Worm (Caenorhabditis elegans) whole organism, L2 larva: ENCODE measurements around the gene F59B2.13.

Experiments
- C34F6.9 ChIP-seq: fragments of 150-350 bp; optimal IDR thresholded peaks from 2 replicates; lab custom pipeline; 2014; ENCODE audit warnings: missing biosample characterization, missing genetic modification characterization
- F13H6.1 ChIP-seq: sonication (generic microtip); optimal IDR thresholded peaks from 2 replicates; lab custom pipeline; 2016; ENCODE audit warnings: missing genetic modification characterization, missing compliant biosample characterization
- R02D3.7 ChIP-seq: fragments of 150-350 bp; optimal IDR thresholded peaks from 2 replicates; lab custom pipeline; 2014; ENCODE audit warnings: missing biosample characterization, missing genetic modification characterization
- Y55F3AM.14 ChIP-seq: fragments of 200-800 bp; sonication (Bioruptor generic); optimal IDR thresholded peaks from 2 replicates; lab custom pipeline; 2018; ENCODE audit warnings: mild to moderate bottlenecking, missing genetic modification characterization, missing compliant biosample characterization
- ZK546.5 ChIP-seq: sonication (generic microtip); optimal IDR thresholded peaks from 2 replicates; lab custom pipeline; 2017; ENCODE audit warnings: missing biosample characterization, missing genetic modification characterization
- alr-1 ChIP-seq: fragments of 150-350 bp; optimal IDR thresholded peaks from 2 replicates; lab custom pipeline; 2014; ENCODE audit warnings: missing biosample characterization, missing genetic modification characterization
- aly-2 ChIP-seq: fragments of 150-350 bp; optimal IDR thresholded peaks from 2 replicates; lab custom pipeline; 2014; ENCODE audit warnings: missing biosample characterization, missing genetic modification characterization
- ama-1 ChIP-seq: fragments of 150-350 bp; optimal IDR thresholded peaks from 2 replicates; lab custom pipeline; 2018; ENCODE audit warnings: inconsistent platforms
- blmp-1 ChIP-seq: sonication (generic microtip); optimal IDR thresholded peaks from 2 replicates; lab custom pipeline; 2017; ENCODE audit warnings: missing genetic modification characterization, mild to moderate bottlenecking, missing compliant biosample characterization, antibody characterized with exemption, moderate library complexity; ENCODE audit not compliant: insufficient read depth
- ceh-16 ChIP-seq: fragments of 150-350 bp; optimal IDR thresholded peaks from 2 replicates; lab custom pipeline; 2014; ENCODE audit warnings: missing biosample characterization, missing genetic modification characterization
- ceh-82 ChIP-seq: fragments of 150-350 bp; optimal IDR thresholded peaks from 2 replicates; lab custom pipeline; 2014; ENCODE audit warnings: missing biosample characterization, missing genetic modification characterization
- crh-2 ChIP-seq: sonication (generic microtip); optimal IDR thresholded peaks from 2 replicates; lab custom pipeline; 2017; ENCODE audit warnings: missing biosample characterization, missing genetic modification characterization
- dmd-4 ChIP-seq: sonication (generic microtip); optimal IDR thresholded peaks from 2 replicates; lab custom pipeline; 2017; ENCODE audit warnings: missing biosample characterization, missing genetic modification characterization
- elt-1 ChIP-seq: fragments of 150-350 bp; optimal IDR thresholded peaks from 2 replicates; lab custom pipeline; 2014; ENCODE audit warnings: missing biosample characterization, missing genetic modification characterization
- fos-1 ChIP-seq: fragments of 150-350 bp; optimal IDR thresholded peaks from 2 replicates; lab custom pipeline; 2014; ENCODE audit warnings: missing biosample characterization, missing genetic modification characterization
- gmeb-1 ChIP-seq: fragments of 150-350 bp; optimal IDR thresholded peaks from 2 replicates; lab custom pipeline; 2014; ENCODE audit warnings: missing biosample characterization, missing genetic modification characterization
- lin-11 ChIP-seq: fragments of 150-350 bp; sonication (generic microtip); optimal IDR thresholded peaks from 2 replicates; lab custom pipeline; 2014; ENCODE audit warnings: missing biosample characterization, missing genetic modification characterization, inconsistent platforms, mixed read lengths
- lin-13 ChIP-seq: fragments of 150-350 bp; optimal IDR thresholded peaks from 2 replicates; lab custom pipeline; 2014; ENCODE audit warnings: missing biosample characterization, missing genetic modification reagents, missing genetic modification characterization
- lin-39 ChIP-seq: fragments of 150-350 bp; optimal IDR thresholded peaks from 2 replicates; lab custom pipeline; 2014; ENCODE audit warnings: missing biosample characterization, missing genetic modification reagents, missing genetic modification characterization
- lsy-2 ChIP-seq, 2 experiments: fragments of 150-350 bp in 1 of 2; sonication (generic microtip) in 1 of 2; optimal IDR thresholded peaks; 2 replicates each; lab custom pipeline; 2014 to 2017; ENCODE audit warnings: missing biosample characterization in 2 of 2, missing genetic modification characterization in 2 of 2
- mab-5 ChIP-seq: fragments of 150-350 bp; optimal IDR thresholded peaks from 2 replicates; lab custom pipeline; 2014; ENCODE audit warnings: missing biosample characterization, missing genetic modification characterization
- mbf-1 ChIP-seq: sonication (generic microtip); optimal IDR thresholded peaks from 2 replicates; lab custom pipeline; 2017; ENCODE audit warnings: missing biosample characterization, missing genetic modification characterization
- mdl-1 ChIP-seq, 2 experiments: fragments of 150-350 bp in 1 of 2; sonication (generic microtip) in 1 of 2; optimal IDR thresholded peaks; 2 replicates each; lab custom pipeline; 2017; ENCODE audit warnings: missing biosample characterization in 2 of 2, missing genetic modification characterization in 2 of 2
- nhr-10 ChIP-seq: sonication (generic microtip); optimal IDR thresholded peaks from 2 replicates; lab custom pipeline; 2017; ENCODE audit warnings: missing biosample characterization, missing genetic modification characterization
- nhr-11 ChIP-seq: fragments of 150-350 bp; optimal IDR thresholded peaks from 2 replicates; lab custom pipeline; 2014; ENCODE audit warnings: missing biosample characterization, missing genetic modification characterization
- nhr-12 ChIP-seq: fragments of 150-350 bp; optimal IDR thresholded peaks from 2 replicates; lab custom pipeline; 2014; ENCODE audit warnings: missing biosample characterization, missing genetic modification characterization
- nhr-129 ChIP-seq: fragments of 150-350 bp; optimal IDR thresholded peaks from 2 replicates; lab custom pipeline; 2014; ENCODE audit warnings: missing biosample characterization, missing genetic modification characterization
- nhr-21 ChIP-seq: fragments of 150-350 bp; optimal IDR thresholded peaks from 2 replicates; lab custom pipeline; 2014; ENCODE audit warnings: missing biosample characterization, missing genetic modification characterization
- nhr-237 ChIP-seq: fragments of 150-350 bp; optimal IDR thresholded peaks from 2 replicates; lab custom pipeline; 2014; ENCODE audit warnings: missing biosample characterization, missing genetic modification characterization
- nhr-25 ChIP-seq: fragments of 150-350 bp; sonication (generic microtip); optimal IDR thresholded peaks from 3 replicates; lab custom pipeline; 2014; ENCODE audit warnings: missing biosample characterization, missing genetic modification characterization
- nhr-6 ChIP-seq: fragments of 150-350 bp; optimal IDR thresholded peaks from 2 replicates; lab custom pipeline; 2014; ENCODE audit warnings: missing biosample characterization, missing genetic modification characterization
- nhr-77 ChIP-seq: fragments of 150-350 bp; optimal IDR thresholded peaks from 2 replicates; lab custom pipeline; 2014; ENCODE audit warnings: missing biosample characterization, missing genetic modification characterization
- sem-4 ChIP-seq: fragments of 150-350 bp; optimal IDR thresholded peaks from 2 replicates; lab custom pipeline; 2014; ENCODE audit warnings: missing biosample characterization, missing genetic modification reagents, missing genetic modification characterization
- skn-1 ChIP-seq: sonication (generic microtip); optimal IDR thresholded peaks from 2 replicates; lab custom pipeline; 2017; ENCODE audit warnings: missing biosample characterization, missing genetic modification characterization
- sma-3 ChIP-seq: sonication (generic microtip); optimal IDR thresholded peaks from 2 replicates; lab custom pipeline; 2016; ENCODE audit warnings: missing genetic modification reagents, missing genetic modification characterization, missing compliant biosample characterization
- sma-9 ChIP-seq, 2 experiments: fragments of 150-350 bp in 1 of 2; sonication (generic microtip) in 1 of 2; optimal IDR thresholded peaks; 2 replicates each; lab custom pipeline; 2014 to 2016; ENCODE audit warnings: missing genetic modification characterization in 2 of 2, mild to moderate bottlenecking in 1 of 2, missing biosample characterization in 1 of 2, missing compliant biosample characterization in 1 of 2, missing genetic modification reagents in 1 of 2, moderate library complexity in 1 of 2
- snpc-4 ChIP-seq: fragments of 150-350 bp; optimal IDR thresholded peaks from 2 replicates; lab custom pipeline; 2014; ENCODE audit warnings: missing biosample characterization, missing genetic modification characterization
- unc-39 ChIP-seq: fragments of 150-350 bp; optimal IDR thresholded peaks from 2 replicates; lab custom pipeline; 2014; ENCODE audit warnings: missing biosample characterization, missing genetic modification characterization
- unc-55 ChIP-seq: fragments of 150-350 bp; sonication (generic microtip); optimal IDR thresholded peaks from 3 replicates; lab custom pipeline; 2014; ENCODE audit warnings: missing biosample characterization, missing genetic modification reagents, missing genetic modification characterization
- unc-62 ChIP-seq: fragments of 150-350 bp; optimal IDR thresholded peaks from 2 replicates; lab custom pipeline; 2014; ENCODE audit warnings: missing biosample characterization, missing genetic modification reagents, missing genetic modification characterization
- zag-1 ChIP-seq: fragments of 150-350 bp; optimal IDR thresholded peaks from 2 replicates; lab custom pipeline; 2014; ENCODE audit warnings: missing biosample characterization, missing genetic modification characterization
- ztf-1 ChIP-seq: fragments of 200-800 bp; sonication (Bioruptor generic); conservative IDR thresholded peaks from 2 replicates; pipeline ENCODE4 v1.3.6; 2022; ENCODE audit warnings: missing genetic modification characterization, missing compliant biosample characterization
- ztf-4 ChIP-seq: fragments of 150-350 bp; optimal IDR thresholded peaks from 2 replicates; lab custom pipeline; 2014; ENCODE audit warnings: missing biosample characterization, missing genetic modification characterization

Gene F59B2.13

ce11 chrIII:9053740-9054252, 26.9 kb upstream of the F59B2.13 start, which contains the start of gene R107.5 (continued):
- peak; percentile 90 for TF ChIP-seq blmp-1 (tag; lab: Kevin White, UChicago)
- peak; percentile 88 to 96 for TF ChIP-seq mdl-1 (tag; optimal IDR thresholded peaks at IDR 0.05; lab: Kevin White, UChicago)
- TF ChIP-seq, all 48 proteins: peak for 30

ce11 chrIII:9053263-9053662, 26.4 kb upstream of the F59B2.13 start:
- no peak for TF ChIP-seq ztf-1
- no peak for TF ChIP-seq nhr-21 (tag; lab: Kevin White, UChicago)
- peak; percentile 7 for TF ChIP-seq nhr-25 (tag; lab: Kevin White, UChicago)
- TF ChIP-seq lsy-2 (tag; optimal IDR thresholded peaks at IDR 0.05; lab: Kevin White, UChicago), result no peak
- TF ChIP-seq lin-11 (tag; lab: Kevin White, UChicago), result no peak
- peak; percentile 77 for TF ChIP-seq ama-1 (lab: Kevin White, UChicago)
- no peak for TF ChIP-seq dmd-4 (tag; lab: Kevin White, UChicago)

ce11 chrIII:9052371-9052978, 25.6 kb upstream of the F59B2.13 start:
- no peak for TF ChIP-seq ztf-1
- peak; percentile 7 for TF ChIP-seq zag-1 (tag; lab: Kevin White, UChicago)
- peak; percentile 69 for TF ChIP-seq ztf-4 (tag; lab: Kevin White, UChicago)
- peak in 1 of 2 experiments; percentile 47 for TF ChIP-seq lsy-2 (tag; optimal IDR thresholded peaks at IDR 0.05; lab: Kevin White, UChicago)
- peak; percentile 38 for TF ChIP-seq fos-1
- TF ChIP-seq unc-55, result peak; percentile 54
- no peak for TF ChIP-seq lin-39 (tag; lab: Kevin White, UChicago)
- TF ChIP-seq snpc-4 (tag; lab: Kevin White, UChicago), result peak; percentile 22
- TF ChIP-seq mdl-1 (tag; optimal IDR thresholded peaks at IDR 0.05; lab: Kevin White, UChicago), result peak in 1 of 2 experiments; percentile 3
- peak; percentile 74 for TF ChIP-seq nhr-129 (tag; lab: Kevin White, UChicago)
- TF ChIP-seq gmeb-1 (tag; lab: Kevin White, UChicago), result peak; percentile 38
- TF ChIP-seq crh-2 (tag; lab: Kevin White, UChicago), result peak; percentile 56
- peak; percentile 38 for TF ChIP-seq sma-9 (GFP tag; optimal IDR thresholded peaks at IDR 0.05; lab: Kevin White, UChicago)
- TF ChIP-seq sma-9 (tag; optimal IDR thresholded peaks at IDR 0.05; lab: Kevin White, UChicago), result no peak
- TF ChIP-seq lin-13 (GFP tag; lab: Kevin White, UChicago), result no peak
- TF ChIP-seq ama-1 (lab: Kevin White, UChicago), result peak; percentile 85
- no peak for TF ChIP-seq nhr-11 (tag; lab: Kevin White, UChicago)
- peak; percentile 75 for TF ChIP-seq lin-11 (tag; lab: Kevin White, UChicago)
- no peak for TF ChIP-seq nhr-12 (tag; lab: Kevin White, UChicago)
- TF ChIP-seq nhr-10 (tag; lab: Kevin White, UChicago), result no peak
- peak; percentile 37 for TF ChIP-seq F13H6.1 (tag; lab: Kevin White, UChicago)
- TF ChIP-seq Y55F3AM.14, result no peak
- no peak for TF ChIP-seq sma-3 (GFP tag; lab: Kevin White, UChicago)
- no peak for TF ChIP-seq skn-1

ce11 chrIII:9051714-9052113, 24.9 kb upstream of the F59B2.13 start:
- TF ChIP-seq F13H6.1 (tag; lab: Kevin White, UChicago) (no peak), Y55F3AM.14 (no peak), ZK546.5 (tag; lab: Kevin White, UChicago) (no peak), ztf-1 (no peak)

- TF ChIP-seq aly-2 (tag; lab: Kevin White, UChicago), result no peak
- peak; percentile 59 for TF ChIP-seq Y55F3AM.14
- no peak for TF ChIP-seq unc-39 (tag; lab: Kevin White, UChicago)
- no peak for TF ChIP-seq nhr-237
- TF ChIP-seq nhr-21 (tag; lab: Kevin White, UChicago), result peak; percentile 57
- TF ChIP-seq mbf-1 (tag; lab: Kevin White, UChicago), result no peak
- no peak for TF ChIP-seq nhr-77 (tag; lab: Kevin White, UChicago)
- no peak for TF ChIP-seq ceh-82
- TF ChIP-seq sem-4 (tag; lab: Kevin White, UChicago), result peak; percentile 80
- peak; percentile 58 for TF ChIP-seq nhr-12 (tag; lab: Kevin White, UChicago)
- TF ChIP-seq nhr-129 (tag; lab: Kevin White, UChicago), result peak; percentile 96
- peak; percentile 85 for TF ChIP-seq lin-13 (GFP tag; lab: Kevin White, UChicago)
- peak; percentile 50 for TF ChIP-seq F13H6.1 (tag; lab: Kevin White, UChicago)
- peak; percentile 0 for TF ChIP-seq unc-62 (GFP tag; lab: Kevin White, UChicago)
- peak in 1 of 2 experiments; percentile 90 for TF ChIP-seq lsy-2 (tag; optimal IDR thresholded peaks at IDR 0.05; lab: Kevin White, UChicago)
- peak; percentile 53 for TF ChIP-seq nhr-25 (tag; lab: Kevin White, UChicago)
- TF ChIP-seq mab-5 (tag; lab: Kevin White, UChicago), result no peak
- TF ChIP-seq ceh-16 (tag; lab: Kevin White, UChicago), result no peak
- TF ChIP-seq fos-1, result peak; percentile 51
- TF ChIP-seq ZK546.5 (tag; lab: Kevin White, UChicago), result no peak
- no peak for TF ChIP-seq alr-1
- no peak for TF ChIP-seq R02D3.7 (tag; lab: Kevin White, UChicago)
- TF ChIP-seq nhr-6 (tag; lab: Kevin White, UChicago), result peak; percentile 68
- no peak for TF ChIP-seq elt-1 (tag; lab: Kevin White, UChicago)
- peak; percentile 95 for TF ChIP-seq C34F6.9 (tag; lab: Kevin White, UChicago)
Measured at ce11 chrIII:9051119-9051597, 24.3 kb upstream of the F59B2.13 start.
